Worm (Caenorhabditis elegans) whole organism, L4 larva: ENCODE results near the gene srbc-43.

Experiments
- R02D3.7 ChIP-seq: fragments of 150-350 bp; sonication (generic microtip); optimal IDR thresholded peaks from 3 replicates; lab custom pipeline; 2014; ENCODE audit warnings: missing biosample characterization, missing genetic modification characterization
- Y48G9A.11 ChIP-seq: fragments of 200-800 bp; sonication (Bioruptor generic); IDR thresholded peaks from 2 replicates; pipeline ENCODE4 v1.3.6; 2022; ENCODE audit warnings: missing genetic modification reagents, missing genetic modification characterization, missing compliant biosample characterization
- ceh-44 ChIP-seq: fragments of 200-800 bp; sonication (Bioruptor generic); IDR thresholded peaks from 2 replicates; pipeline ENCODE4 v1.3.6; 2022; ENCODE audit warnings: missing genetic modification reagents, missing genetic modification characterization, missing compliant biosample characterization
- ceh-82 ChIP-seq: sonication (generic microtip); optimal IDR thresholded peaks from 2 replicates; lab custom pipeline; 2017; ENCODE audit warnings: missing biosample characterization, missing genetic modification characterization
- daf-8 ChIP-seq: fragments of 200-800 bp; sonication (Bioruptor generic); IDR thresholded peaks from 2 replicates; pipeline ENCODE4 v1.3.6; 2022; ENCODE audit warnings: missing genetic modification characterization, missing compliant biosample characterization
- dpl-1 ChIP-seq: fragments of 150-350 bp; optimal IDR thresholded peaks from 2 replicates; lab custom pipeline; 2014; ENCODE audit warnings: missing biosample characterization, missing genetic modification reagents, missing genetic modification characterization
- dve-1 ChIP-seq: sonication (generic microtip); optimal IDR thresholded peaks from 2 replicates; lab custom pipeline; 2017; ENCODE audit warnings: antibody characterized with exemption, mild to moderate bottlenecking, missing genetic modification characterization, missing compliant biosample characterization; ENCODE audit not compliant: insufficient read depth
- fos-1 ChIP-seq: fragments of 150-350 bp; optimal IDR thresholded peaks from 2 replicates; lab custom pipeline; 2014; ENCODE audit warnings: missing biosample characterization, missing genetic modification characterization
- lin-13 ChIP-seq: fragments of 150-350 bp; optimal IDR thresholded peaks from 2 replicates; lab custom pipeline; 2014; ENCODE audit warnings: missing biosample characterization, missing genetic modification reagents, missing genetic modification characterization
- lin-15B ChIP-seq: fragments of 150-350 bp; sonication (generic microtip); optimal IDR thresholded peaks from 3 replicates; lab custom pipeline; 2014; ENCODE audit warnings: missing biosample characterization, missing genetic modification characterization
- lin-39 ChIP-seq: fragments of 150-350 bp; optimal IDR thresholded peaks from 2 replicates; lab custom pipeline; 2014; ENCODE audit warnings: missing biosample characterization, missing genetic modification reagents, missing genetic modification characterization
- nhr-77 ChIP-seq: fragments of 150-350 bp; optimal IDR thresholded peaks from 2 replicates; lab custom pipeline; 2014; ENCODE audit warnings: missing biosample characterization, missing genetic modification characterization
- unc-130 ChIP-seq: sonication (generic microtip); optimal IDR thresholded peaks from 2 replicates; lab custom pipeline; 2016; ENCODE audit warnings: missing genetic modification reagents, missing genetic modification characterization, missing compliant biosample characterization

DNA sequence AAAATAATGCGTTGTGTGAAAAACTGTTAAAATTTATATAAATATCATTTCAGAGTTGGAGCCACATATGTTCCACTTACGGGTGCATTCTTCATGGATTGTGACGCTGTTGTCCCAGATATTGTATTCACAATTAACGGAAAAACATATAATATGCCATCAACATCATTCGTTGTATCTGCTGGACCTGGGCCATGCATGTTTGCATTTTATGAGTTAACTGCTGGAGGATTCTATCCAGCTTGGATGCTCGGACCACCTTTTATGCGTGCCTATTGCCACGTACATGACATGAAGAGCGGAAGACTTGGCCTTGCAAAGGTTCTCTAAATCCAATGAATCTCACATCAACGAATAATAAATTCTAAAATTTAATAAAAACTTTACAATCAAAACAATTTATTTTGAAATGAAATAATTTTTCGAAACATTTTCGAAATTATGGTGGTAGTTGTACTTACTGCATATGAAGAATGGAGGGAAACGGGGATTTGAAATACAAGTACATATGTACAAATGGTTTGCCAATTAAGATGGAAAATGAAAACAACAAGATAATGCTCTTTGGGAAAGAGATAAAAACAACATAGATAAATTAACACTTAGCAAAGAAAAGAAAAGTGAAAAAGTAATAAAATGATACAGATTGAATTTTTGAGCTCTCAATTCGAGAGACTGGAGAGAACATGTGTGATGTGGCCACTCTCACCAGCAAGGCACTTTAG is 46.4 kb downstream of the srbc-43 start:
- TF ChIP-seq unc-130 (GFP tag; lab: Kevin White, UChicago): no peak
- no peak for TF ChIP-seq R02D3.7 (tag; lab: Kevin White, UChicago)
- no peak for TF ChIP-seq ceh-44 (GFP tag; lab: Robert Waterston, UW)
- no peak for TF ChIP-seq nhr-77 (tag; lab: Kevin White, UChicago)
- no peak for TF ChIP-seq dpl-1 (GFP tag; lab: Kevin White, UChicago)
- no peak for TF ChIP-seq daf-8 (GFP tag; lab: Robert Waterston, UW)
- no peak for TF ChIP-seq Y48G9A.11 (GFP tag; lab: Robert Waterston, UW)
- TF ChIP-seq lin-15B (tag; lab: Kevin White, UChicago): no peak
- TF ChIP-seq lin-39 (tag; lab: Kevin White, UChicago): no peak
- peak; percentile 53 for TF ChIP-seq dve-1 (tag; lab: Kevin White, UChicago)
- TF ChIP-seq lin-13 (GFP tag; lab: Kevin White, UChicago): no peak
- no peak for TF ChIP-seq ceh-82 (tag; lab: Kevin White, UChicago)
- TF ChIP-seq fos-1 (tag; lab: Kevin White, UChicago): no peak
